Fruit fly (Drosophila melanogaster) S2 (cell line): ENCODE results near the gene nuf.

Experiments used
- CG8478 ChIP-seq: fragments of >200 bp; optimal IDR thresholded peaks from 2 replicates; lab custom pipeline; 2018
- CTCF ChIP-seq, 2 experiments: fragments of >200 bp; optimal IDR thresholded peaks; 2 replicates each; lab custom pipeline; 2018

DNA sequence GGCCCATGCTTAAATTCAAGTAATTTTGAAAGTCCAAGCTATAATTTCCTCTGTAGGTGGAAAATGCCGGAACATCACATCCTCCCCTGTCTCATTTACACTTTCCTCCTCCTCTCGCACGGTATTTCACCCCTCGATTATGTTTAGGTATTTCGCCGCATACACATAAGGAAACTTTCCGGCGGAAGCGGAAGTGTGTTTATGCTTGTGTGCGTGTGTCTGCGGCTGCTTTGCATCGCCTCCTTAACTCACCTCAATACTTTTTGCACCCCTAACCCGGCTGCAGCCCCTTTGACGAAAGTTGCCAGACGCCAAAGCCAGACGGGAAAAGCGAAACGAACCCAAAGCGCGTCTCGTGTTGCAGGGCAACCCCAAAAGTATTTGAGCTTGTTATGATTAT, 72.1 kb downstream of the nuf start:
- no peak for TF ChIP-seq CTCF (optimal IDR thresholded peaks at IDR 0.05; lab: Kevin White, UChicago)
- no peak for TF ChIP-seq CG8478 (lab: Kevin White, UChicago)
